Fruit fly (Drosophila melanogaster) whole organism, embryonic: ENCODE measurements around the gene mus201.
A peak's percentile ranks its signal among the peaks of the same experiment; 100 is the strongest.

ENCODE experiments used
- B-H2 ChIP-seq: fragments of 200-800 bp; sonication (Bioruptor generic); optimal IDR thresholded peaks from 2 replicates; lab custom pipeline; 2018; ENCODE audit warnings: missing biosample characterization, mild to moderate bottlenecking, missing genetic modification characterization
- CG11398 ChIP-seq: fragments of 200-800 bp; sonication (Bioruptor generic); optimal IDR thresholded peaks from 2 replicates; lab custom pipeline; 2016; ENCODE audit warnings: missing biosample characterization, missing genetic modification characterization
- CG12659 ChIP-seq: fragments of 200-800 bp; sonication (Bioruptor generic); optimal IDR thresholded peaks from 3 replicates; lab custom pipeline; 2017; ENCODE audit warnings: mild to moderate bottlenecking, missing biosample characterization, missing genetic modification reagents, missing genetic modification characterization
- CG12942 ChIP-seq: fragments of 200-800 bp; sonication (Bioruptor generic); optimal IDR thresholded peaks from 3 replicates; lab custom pipeline; 2016; ENCODE audit warnings: missing biosample characterization, missing genetic modification characterization
- CG13624 ChIP-seq: fragments of 200-800 bp; sonication (Bioruptor generic); optimal IDR thresholded peaks from 2 replicates; lab custom pipeline; 2016; ENCODE audit warnings: missing biosample characterization, missing genetic modification characterization
- CG14014 ChIP-seq: fragments of 200-800 bp; sonication (Bioruptor generic); IDR thresholded peaks from 2 replicates; pipeline ENCODE4 v1.3.6; 2022; ENCODE audit warnings: missing biosample characterization, missing genetic modification characterization
- CG14710 ChIP-seq: fragments of 200-800 bp; sonication (Bioruptor generic); optimal IDR thresholded peaks from 3 replicates; lab custom pipeline; 2019; ENCODE audit warnings: missing biosample characterization, mild to moderate bottlenecking, missing genetic modification characterization, moderate library complexity
- CG18599 ChIP-seq: fragments of 200-800 bp; sonication (Bioruptor generic); optimal IDR thresholded peaks from 3 replicates; lab custom pipeline; 2017; ENCODE audit warnings: missing biosample characterization, missing genetic modification characterization, mild to moderate bottlenecking, moderate library complexity, missing genetic modification reagents
- CG2712 ChIP-seq: fragments of 200-800 bp; optimal IDR thresholded peaks from 3 replicates; lab custom pipeline; 2019; ENCODE audit warnings: missing biosample characterization, mild to moderate bottlenecking, missing genetic modification characterization, moderate library complexity
- CG30403 ChIP-seq: fragments of 200-800 bp; sonication (Bioruptor generic); optimal IDR thresholded peaks from 3 replicates; lab custom pipeline; 2016; ENCODE audit warnings: missing biosample characterization, missing genetic modification characterization
- CG31365 ChIP-seq: fragments of 200-800 bp; sonication (Bioruptor generic); optimal IDR thresholded peaks from 2 replicates; lab custom pipeline; 2018; ENCODE audit warnings: missing biosample characterization, mild to moderate bottlenecking, missing genetic modification characterization
- CG3163 ChIP-seq: fragments of 200-800 bp; sonication (Bioruptor generic); optimal IDR thresholded peaks from 3 replicates; lab custom pipeline; 2016; ENCODE audit warnings: missing biosample characterization, missing genetic modification characterization
- CG3847 ChIP-seq: fragments of 200-800 bp; sonication (Bioruptor generic); IDR thresholded peaks from 2 replicates; pipeline ENCODE4 v1.3.6; 2022; ENCODE audit warnings: missing biosample characterization, missing genetic modification characterization
- CG43689 ChIP-seq: fragments of 200-800 bp; sonication (Bioruptor generic); IDR thresholded peaks from 2 replicates; pipeline ENCODE4 v1.3.6; 2022; ENCODE audit warnings: missing biosample characterization, missing genetic modification characterization
- CG4820 ChIP-seq: fragments of 200-800 bp; sonication (Bioruptor generic); optimal IDR thresholded peaks from 3 replicates; lab custom pipeline; 2016; ENCODE audit warnings: missing biosample characterization, missing genetic modification characterization
- CG4854 ChIP-seq: fragments of 200-800 bp; sonication (Bioruptor generic); optimal IDR thresholded peaks from 2 replicates; lab custom pipeline; 2016; ENCODE audit warnings: missing biosample characterization, missing genetic modification characterization, inconsistent platforms
- CG6683 ChIP-seq: fragments of 200-800 bp; sonication (Bioruptor generic); optimal IDR thresholded peaks from 2 replicates; lab custom pipeline; 2017; ENCODE audit warnings: missing biosample characterization, mild to moderate bottlenecking, missing genetic modification characterization, missing genetic modification reagents
- CG8290 ChIP-seq, 3 experiments: fragments of 200-800 bp; sonication (Bioruptor generic); optimal IDR thresholded peaks; 2 replicates each; lab custom pipeline; 2016 to 2019; ENCODE audit warnings: missing biosample characterization in 3 of 3, missing genetic modification characterization in 3 of 3, mild to moderate bottlenecking in 2 of 3, moderate library complexity in 1 of 3
- CG8478 ChIP-seq: fragments of >200 bp; optimal IDR thresholded peaks from 2 replicates; lab custom pipeline; 2018
- CG8944 ChIP-seq: fragments of 200-800 bp; sonication (Bioruptor generic); optimal IDR thresholded peaks from 3 replicates; lab custom pipeline; 2016; ENCODE audit warnings: missing biosample characterization, missing genetic modification characterization
- Camta ChIP-seq: fragments of 200-800 bp; sonication (Bioruptor generic); optimal IDR thresholded peaks from 2 replicates; lab custom pipeline; 2016; ENCODE audit warnings: missing biosample characterization, missing genetic modification characterization
- Dref ChIP-seq: fragments of 200-800 bp; sonication (Bioruptor generic); IDR thresholded peaks from 2 replicates; pipeline ENCODE4 v1.3.6; 2022; ENCODE audit warnings: missing biosample characterization, missing genetic modification characterization
- Elba2 ChIP-seq: fragments of 200-800 bp; sonication (Bioruptor generic); optimal IDR thresholded peaks from 3 replicates; lab custom pipeline; 2016; ENCODE audit warnings: missing biosample characterization, missing genetic modification characterization
- HLH54F ChIP-seq: fragments of 200-800 bp; sonication (Bioruptor generic); optimal IDR thresholded peaks from 3 replicates; lab custom pipeline; 2016; ENCODE audit warnings: missing biosample characterization, missing genetic modification characterization
- Hr3 ChIP-seq: fragments of 200-800 bp; sonication (Bioruptor generic); optimal IDR thresholded peaks from 3 replicates; lab custom pipeline; 2016; ENCODE audit warnings: missing biosample characterization, missing genetic modification characterization
- MESR4 ChIP-seq: fragments of 200-800 bp; sonication (Bioruptor generic); optimal IDR thresholded peaks from 2 replicates; lab custom pipeline; 2018; ENCODE audit warnings: missing biosample characterization, mild to moderate bottlenecking, missing genetic modification characterization, moderate library complexity
- NfI ChIP-seq: fragments of 200-800 bp; sonication (Bioruptor generic); optimal IDR thresholded peaks from 3 replicates; lab custom pipeline; 2018; ENCODE audit warnings: missing biosample characterization, mild to moderate bottlenecking, missing genetic modification characterization, moderate library complexity
- Opbp ChIP-seq: fragments of 200-800 bp; sonication (Bioruptor generic); IDR thresholded peaks from 3 replicates; pipeline ENCODE4 v1.3.6; 2022; ENCODE audit warnings: missing biosample characterization, missing genetic modification characterization; ENCODE audit not compliant: partially characterized antibody
- Stat92E ChIP-seq, 3 experiments: fragments of >200 bp in 2 of 3; fragments of 200-800 bp in 1 of 3; sonication (Bioruptor generic) in 1 of 3; optimal IDR thresholded peaks; 2 replicates each; lab custom pipeline; 2017 to 2019; ENCODE audit warnings: missing biosample characterization in 3 of 3, missing genetic modification characterization in 3 of 3, mild to moderate bottlenecking in 1 of 3, moderate library complexity in 1 of 3
- YL-1 ChIP-seq: fragments of 200-800 bp; sonication (Bioruptor generic); optimal IDR thresholded peaks from 3 replicates; lab custom pipeline; 2017; ENCODE audit warnings: missing biosample characterization, mild to moderate bottlenecking, missing genetic modification characterization
- abd-A ChIP-seq: fragments of 200-800 bp; sonication (Bioruptor generic); optimal IDR thresholded peaks from 3 replicates; lab custom pipeline; 2019; ENCODE audit warnings: missing biosample characterization, mild to moderate bottlenecking, missing genetic modification characterization, moderate library complexity
- crp ChIP-seq, 2 experiments: fragments of 200-800 bp; sonication (Bioruptor generic); optimal IDR thresholded peaks; 2 replicates in 1 of 2; 3 replicates in 1 of 2; lab custom pipeline; 2017; ENCODE audit warnings: missing biosample characterization in 2 of 2, missing genetic modification characterization in 2 of 2, mild to moderate bottlenecking in 1 of 2, moderate library complexity in 1 of 2
- danr ChIP-seq: fragments of 200-800 bp; sonication (Bioruptor generic); IDR thresholded peaks from 2 replicates; pipeline ENCODE4 v1.3.6; 2022; ENCODE audit warnings: missing biosample characterization, missing genetic modification characterization
- fu2 ChIP-seq: fragments of 200-800 bp; sonication (Bioruptor generic); optimal IDR thresholded peaks from 2 replicates; lab custom pipeline; 2016; ENCODE audit warnings: missing biosample characterization, missing genetic modification characterization
- gro ChIP-seq: fragments of 200-800 bp; sonication (Bioruptor generic); optimal IDR thresholded peaks from 2 replicates; lab custom pipeline; 2016; ENCODE audit warnings: missing biosample characterization, missing genetic modification characterization
- jigr1 ChIP-seq: fragments of 200-800 bp; sonication (Bioruptor generic); IDR thresholded peaks from 3 replicates; pipeline ENCODE4 v1.3.6; 2022; ENCODE audit warnings: missing biosample characterization, missing genetic modification characterization
- knrl ChIP-seq: fragments of 200-800 bp; sonication (Bioruptor generic); IDR thresholded peaks from 3 replicates; pipeline ENCODE4 v1.3.6; 2022; ENCODE audit warnings: missing biosample characterization, missing genetic modification characterization; ENCODE audit not compliant: partially characterized antibody
- lbe ChIP-seq: fragments of 200-800 bp; sonication (Bioruptor generic); optimal IDR thresholded peaks from 2 replicates; lab custom pipeline; 2016; ENCODE audit warnings: missing biosample characterization, mild to moderate bottlenecking, missing genetic modification characterization
- maf-S ChIP-seq: fragments of 200-800 bp; sonication (Bioruptor generic); optimal IDR thresholded peaks from 2 replicates; lab custom pipeline; 2016; ENCODE audit warnings: missing biosample characterization, missing genetic modification characterization
- nerfin-2 ChIP-seq: fragments of 200-800 bp; sonication (Bioruptor generic); IDR thresholded peaks from 2 replicates; pipeline ENCODE4 v1.3.6; 2022; ENCODE audit warnings: missing biosample characterization, missing genetic modification characterization; ENCODE audit not compliant: partially characterized antibody
- nmo ChIP-seq: fragments of 200-800 bp; sonication (Bioruptor generic); optimal IDR thresholded peaks from 2 replicates; lab custom pipeline; 2018; ENCODE audit warnings: missing biosample characterization, mild to moderate bottlenecking, missing genetic modification characterization, moderate library complexity
- pum ChIP-seq: fragments of 200-800 bp; sonication (Bioruptor generic); optimal IDR thresholded peaks from 2 replicates; lab custom pipeline; 2016; ENCODE audit warnings: missing biosample characterization, missing genetic modification characterization
- pzg ChIP-seq: fragments of 200-800 bp; sonication (Bioruptor generic); optimal IDR thresholded peaks from 3 replicates; lab custom pipeline; 2018; ENCODE audit warnings: missing biosample characterization, mild to moderate bottlenecking, missing genetic modification characterization, moderate library complexity
- slbo ChIP-seq: fragments of 200-800 bp; sonication (Bioruptor generic); IDR thresholded peaks from 2 replicates; pipeline ENCODE4 v1.3.6; 2022; ENCODE audit warnings: missing biosample characterization, missing genetic modification characterization
- tap ChIP-seq: fragments of 200-800 bp; optimal IDR thresholded peaks from 3 replicates; lab custom pipeline; 2019; ENCODE audit warnings: missing biosample characterization, mild to moderate bottlenecking, missing genetic modification characterization, moderate library complexity
- tgo ChIP-seq: fragments of 200-800 bp; sonication (Bioruptor generic); IDR thresholded peaks from 3 replicates; pipeline ENCODE4 v1.3.6; 2022; ENCODE audit warnings: missing biosample characterization, missing genetic modification characterization
- trem ChIP-seq: fragments of 200-800 bp; optimal IDR thresholded peaks from 3 replicates; lab custom pipeline; 2019; ENCODE audit warnings: missing biosample characterization, mild to moderate bottlenecking, missing genetic modification characterization, moderate library complexity
- vvl ChIP-seq: fragments of 200-800 bp; sonication (Bioruptor generic); IDR thresholded peaks from 2 replicates; pipeline ENCODE4 v1.3.6; 2022; ENCODE audit warnings: missing biosample characterization, missing genetic modification characterization
- zfh1 ChIP-seq: fragments of 200-800 bp; sonication (Bioruptor generic); IDR thresholded peaks from 3 replicates; pipeline ENCODE4 v1.3.6; 2022; ENCODE audit warnings: missing biosample characterization, missing genetic modification characterization

Gene mus201

DNA sequence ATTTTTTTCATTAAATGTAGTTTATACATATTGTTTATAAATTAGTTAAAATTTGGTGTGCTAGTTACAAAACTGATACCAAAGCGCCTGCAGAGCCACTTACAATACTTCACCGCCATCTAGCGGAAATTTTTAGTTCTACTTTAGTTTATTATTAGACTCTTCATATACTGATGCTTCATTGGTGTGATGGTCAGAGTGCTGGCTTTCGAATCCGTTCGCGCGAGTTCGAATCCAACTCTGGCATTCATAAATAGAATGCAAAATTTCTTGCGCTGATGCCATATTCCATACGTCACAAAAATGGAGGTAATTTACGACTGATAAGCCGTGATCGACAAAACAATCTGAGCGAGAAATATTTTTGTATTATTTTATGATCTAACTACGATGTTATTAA, 47.6 kb downstream of the mus201 start (continued):
- TF ChIP-seq danr (no peak), Elba2 (GFP tag; lab: Kevin White, UChicago) (no peak), Opbp (GFP tag; lab: Robert Waterston, UW) (peak; percentile 76), CG2712 (tag; lab: Kevin White, UChicago) (no peak), nerfin-2 (peak; percentile 79)

DNA sequence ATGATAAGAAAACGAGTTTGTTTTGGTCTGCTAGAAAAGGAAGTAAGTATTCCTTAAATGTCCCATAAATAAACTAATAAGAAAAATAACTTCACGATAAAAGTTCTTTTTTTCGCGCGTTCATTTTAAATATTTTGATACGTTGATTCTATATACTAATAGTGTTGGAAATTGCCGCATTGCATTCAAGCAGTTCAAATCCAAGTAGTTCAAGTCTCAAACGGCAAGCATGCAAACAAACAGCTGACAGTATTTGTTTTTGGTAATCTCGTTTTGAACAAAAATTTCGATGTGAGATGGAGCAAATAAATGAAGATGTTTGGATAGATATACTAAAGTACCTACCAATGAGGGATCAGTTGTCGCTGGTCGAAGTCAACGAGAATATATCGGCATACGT, 50.8 kb downstream of the mus201 start, which contains the start of gene CG13088:
Gene CG13088, plus strand, starts transcription at position 247 of the 400 bp plus-strand sequence.
- TF ChIP-seq fu2 (GFP tag; lab: Kevin White, UChicago) (peak; percentile 38), vvl (GFP tag; lab: Robert Waterston, UW) (peak; percentile 75), CG14014 (GFP tag; lab: Robert Waterston, UW) (peak; percentile 25; the same call in 1 of the 2 replicates), CG6683 (GFP tag; lab: Kevin White, UChicago) (no peak), nmo (GFP tag; lab: Kevin White, UChicago) (peak; percentile 41), Stat92E (GFP tag; optimal IDR thresholded peaks at IDR 0.05; lab: Kevin White, UChicago) (peak in 1 of 3 experiments; percentile 22), CG13624 (peak; percentile 64), knrl (peak; percentile 28; the same call in 1 of the 3 replicates), CG8290 (GFP tag; optimal IDR thresholded peaks at IDR 0.05; lab: Kevin White, UChicago) (peak; percentile 75), CG8290 (tag; optimal IDR thresholded peaks at IDR 0.05; lab: Kevin White, UChicago) (no peak), CG30403 (GFP tag; lab: Kevin White, UChicago) (peak; percentile 29), maf-S (GFP tag; lab: Kevin White, UChicago) (peak; percentile 28), Hr3 (peak; percentile 14), CG12659 (peak; percentile 58), CG12942 (GFP tag; lab: Kevin White, UChicago) (peak; percentile 20), tap (no peak), MESR4 (peak; percentile 39), CG4820 (GFP tag; lab: Kevin White, UChicago) (peak; percentile 12), CG8478 (no peak), CG8944 (peak; percentile 10), HLH54F (peak; percentile 55), trem (tag; lab: Kevin White, UChicago) (peak; percentile 70), NfI (GFP tag; lab: Kevin White, UChicago) (peak; percentile 55), CG14710 (peak; percentile 51), Dref (peak; percentile 54), abd-A (tag; lab: Kevin White, UChicago) (no peak), CG3163 (GFP tag; lab: Kevin White, UChicago) (peak; percentile 27), pum (GFP tag; lab: Kevin White, UChicago) (peak; percentile 24), CG18599 (GFP tag; lab: Kevin White, UChicago) (no peak), lbe (GFP tag; lab: Kevin White, UChicago) (no peak), Camta (peak; percentile 19), pzg (peak; percentile 75), jigr1 (GFP tag; lab: Robert Waterston, UW) (no peak), CG43689 (no peak), YL-1 (peak; percentile 3), B-H2 (GFP tag; lab: Kevin White, UChicago) (peak; percentile 55), CG3847 (GFP tag; lab: Robert Waterston, UW) (peak; percentile 67), CG31365 (tag; lab: Kevin White, UChicago) (peak; percentile 99), CG4854 (GFP tag; lab: Kevin White, UChicago) (peak; percentile 20), tgo (GFP tag; lab: Robert Waterston, UW) (no peak), CG11398 (GFP tag; lab: Kevin White, UChicago) (peak; percentile 2), crp (GFP tag; optimal IDR thresholded peaks at IDR 0.05; lab: Kevin White, UChicago) (peak; percentile 69 to 95), gro (peak; percentile 73), slbo (peak; percentile 60; the same call in 1 of the 2 replicates), zfh1 (GFP tag; lab: Robert Waterston, UW) (peak; percentile 41; the same call in 1 of the 3 replicates)
